Worm (Caenorhabditis elegans) whole organism, early embryonic: ENCODE results near the gene B0554.2.

Experiments used
- B0310.2 ChIP-seq: sonication (generic microtip); optimal IDR thresholded peaks from 2 replicates; lab custom pipeline; 2016; ENCODE audit warnings: mild to moderate bottlenecking, missing genetic modification characterization, missing compliant biosample characterization
- F13C5.2 ChIP-seq: sonication (generic microtip); optimal IDR thresholded peaks from 2 replicates; lab custom pipeline; 2017; ENCODE audit warnings: mild to moderate bottlenecking, missing genetic modification characterization, inconsistent platforms, missing compliant biosample characterization
- aly-1 ChIP-seq: sonication (generic microtip); optimal IDR thresholded peaks from 2 replicates; lab custom pipeline; 2016; ENCODE audit warnings: missing genetic modification characterization, missing compliant biosample characterization
- ama-1 ChIP-seq: fragments of 150-350 bp; optimal IDR thresholded peaks from 2 replicates; lab custom pipeline; 2014
- ceh-13 ChIP-seq: fragments of 200-800 bp; sonication (Bioruptor generic); optimal IDR thresholded peaks from 2 replicates; lab custom pipeline; 2018; ENCODE audit warnings: mild to moderate bottlenecking, missing genetic modification characterization, missing compliant biosample characterization
- ets-7 ChIP-seq: sonication (generic microtip); optimal IDR thresholded peaks from 2 replicates; lab custom pipeline; 2016; ENCODE audit warnings: missing genotype, missing genetic modification characterization, missing compliant biosample characterization
- flt-1 ChIP-seq: fragments of 200-800 bp; sonication (Bioruptor generic); IDR thresholded peaks from 2 replicates; pipeline ENCODE4 v1.3.6; 2022; ENCODE audit warnings: missing genetic modification characterization, missing compliant biosample characterization
- hmbx-1 ChIP-seq: sonication (generic microtip); optimal IDR thresholded peaks from 2 replicates; lab custom pipeline; 2016; ENCODE audit warnings: mild to moderate bottlenecking, missing genetic modification characterization, missing compliant biosample characterization
- hnd-1 ChIP-seq: sonication (generic microtip); optimal IDR thresholded peaks from 2 replicates; lab custom pipeline; 2016; ENCODE audit warnings: missing genetic modification characterization, missing compliant biosample characterization
- scrt-1 ChIP-seq: fragments of 200-800 bp; sonication (Bioruptor generic); IDR thresholded peaks from 2 replicates; pipeline ENCODE4 v1.3.6; 2022; ENCODE audit warnings: missing genetic modification characterization, missing compliant biosample characterization
- tbx-37 ChIP-seq: fragments of 200-800 bp; sonication (Bioruptor generic); conservative IDR thresholded peaks from 2 replicates; pipeline ENCODE4 v1.3.6; 2022; ENCODE audit warnings: missing genetic modification reagents, missing genetic modification characterization, missing compliant biosample characterization
- tra-4 ChIP-seq: sonication (generic microtip); optimal IDR thresholded peaks from 2 replicates; lab custom pipeline; 2017; ENCODE audit warnings: missing genetic modification characterization, missing compliant biosample characterization

DNA sequence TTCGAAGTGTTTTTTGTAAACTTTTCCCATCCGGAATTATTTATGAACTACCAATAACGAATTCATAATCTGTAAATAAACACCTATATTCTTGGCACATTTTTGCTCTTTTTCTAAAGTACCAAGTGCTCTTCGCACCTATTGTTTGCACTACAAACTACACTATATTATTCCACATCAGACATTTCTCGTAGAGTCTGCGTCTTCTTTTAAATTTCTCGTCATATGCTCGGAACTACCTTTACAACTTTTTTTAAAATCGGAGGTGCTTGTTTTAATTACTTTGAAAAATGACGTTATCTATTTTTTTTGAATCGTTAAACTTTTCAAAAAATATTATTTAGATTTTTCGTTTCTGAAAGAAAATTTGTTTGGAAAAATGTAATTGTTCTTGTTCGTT is 30.8 kb downstream of the B0554.2 start, which contains the start of gene nhr-201:
- TF ChIP-seq hnd-1 (tag; lab: Kevin White, UChicago) = no peak
- TF ChIP-seq F13C5.2 (tag; lab: Kevin White, UChicago) = no peak
- no peak for TF ChIP-seq ama-1 (lab: Kevin White, UChicago)
- TF ChIP-seq aly-1 (tag; lab: Kevin White, UChicago) = no peak
- no peak for TF ChIP-seq hmbx-1 (tag; lab: Kevin White, UChicago)
- no peak for TF ChIP-seq scrt-1
- TF ChIP-seq ceh-13 (GFP tag; lab: Kevin White, UChicago) = no peak
- no peak for TF ChIP-seq B0310.2 (tag; lab: Kevin White, UChicago)
- no peak for TF ChIP-seq tbx-37 (GFP tag; lab: Robert Waterston, UW)
- no peak for TF ChIP-seq ets-7 (tag; lab: Kevin White, UChicago)
- TF ChIP-seq tra-4 = no peak
- TF ChIP-seq flt-1 (GFP tag; lab: Robert Waterston, UW) = no peak
